Worm (Caenorhabditis elegans): ENCODE measurements around the gene coh-3.

Gene coh-3

ce11 chrV:14457070-14457469 lies at the start of gene coh-3:
coh-3 (plus strand) TSS chrV:14457422.
- TF ChIP-seq unc-62 (GFP tag; optimal IDR thresholded peaks at IDR 0.05): no peak

ce11 chrV:14408774-14409173 lies 48.4 kb upstream of the coh-3 start, which contains the start of gene gnrr-2:
gnrr-2 (plus strand) TSS chrV:14409074.
- no peak for TF ChIP-seq unc-62 (GFP tag; optimal IDR thresholded peaks at IDR 0.05)

- no peak for TF ChIP-seq unc-62 (GFP tag; optimal IDR thresholded peaks at IDR 0.05)
Observed at ce11 chrV:14409905-14410304, 47.3 kb upstream of the coh-3 start.

- TF ChIP-seq unc-62 (GFP tag; optimal IDR thresholded peaks at IDR 0.05): no peak
Observed at ce11 chrV:14411989-14412388, 45.2 kb upstream of the coh-3 start.

ce11 chrV:14414032-14414431 lies 43.2 kb upstream of the coh-3 start:
- TF ChIP-seq unc-62 (GFP tag; optimal IDR thresholded peaks at IDR 0.05): no peak

- TF ChIP-seq unc-62 (GFP tag; optimal IDR thresholded peaks at IDR 0.05): no peak
Observed at ce11 chrV:14414964-14415564, 42.2 kb upstream of the coh-3 start, which contains the start of the genes nxf-1 and C15H11.11. nxf-1 (minus strand) TSS chrV:14415014. C15H11.11 (plus strand) TSS chrV:14415499.

ce11 chrV:14417735-14418134 lies 39.5 kb upstream of the coh-3 start, which contains the start of the genes nxf-2 and set-31:
nxf-2 (minus strand) TSS chrV:14417835.
set-31 (plus strand) TSS chrV:14417903.
- TF ChIP-seq unc-62 (GFP tag; optimal IDR thresholded peaks at IDR 0.05): no peak

- TF ChIP-seq unc-62 (GFP tag; optimal IDR thresholded peaks at IDR 0.05): no peak
Observed at ce11 chrV:14419855-14420254, 37.4 kb upstream of the coh-3 start.

ce11 chrV:14421325-14421724 lies 35.9 kb upstream of the coh-3 start, which contains the start of gene dhs-22:
dhs-22 (minus strand) TSS chrV:14421440.
- TF ChIP-seq unc-62 (GFP tag; optimal IDR thresholded peaks at IDR 0.05): no peak

- no peak for TF ChIP-seq unc-62 (GFP tag; optimal IDR thresholded peaks at IDR 0.05)
Observed at ce11 chrV:14422317-14422716, 34.9 kb upstream of the coh-3 start, which contains the start of gene pas-1. pas-1 (minus strand) TSS chrV:14422618.

ce11 chrV:14423268-14423667 lies 34.0 kb upstream of the coh-3 start, which contains the start of gene rpoa-12:
rpoa-12 (minus strand) TSS chrV:14423304.
- TF ChIP-seq unc-62 (GFP tag; optimal IDR thresholded peaks at IDR 0.05): no peak

- no peak for TF ChIP-seq unc-62 (GFP tag; optimal IDR thresholded peaks at IDR 0.05)
Observed at ce11 chrV:14424958-14425492, 32.2 kb upstream of the coh-3 start, which contains the start of gene rrsr-1. rrsr-1 (minus strand) TSS chrV:14425008.

ce11 chrV:14426013-14426412 lies 31.2 kb upstream of the coh-3 start:
- TF ChIP-seq unc-62 (GFP tag; optimal IDR thresholded peaks at IDR 0.05): no peak

ce11 chrV:14427069-14427825 lies 30.0 kb upstream of the coh-3 start:
- TF ChIP-seq unc-62 (GFP tag; optimal IDR thresholded peaks at IDR 0.05): no peak

- TF ChIP-seq unc-62 (GFP tag; optimal IDR thresholded peaks at IDR 0.05): no peak
Observed at ce11 chrV:14428865-14429264, 28.4 kb upstream of the coh-3 start, which contains the start of gene F23B12.1. F23B12.1 (plus strand) TSS chrV:14429165.

- no peak for TF ChIP-seq unc-62 (GFP tag; optimal IDR thresholded peaks at IDR 0.05)
Observed at ce11 chrV:14432259-14432658, 25.0 kb upstream of the coh-3 start, which contains the start of gene egl-1. egl-1 (minus strand) TSS chrV:14432359.

Measured in whole organism, dauer.